Fruit fly (Drosophila melanogaster) whole organism, wandering third instar larva: ENCODE results near the gene CG43165.

Experiments
- CrebA ChIP-seq: fragments of 200-800 bp; sonication (Bioruptor generic); optimal IDR thresholded peaks from 2 replicates; lab custom pipeline; 2016; ENCODE audit warnings: missing biosample characterization, mild to moderate bottlenecking, missing genetic modification characterization, borderline replicate concordance
- Dfd ChIP-seq: fragments of >200 bp; optimal IDR thresholded peaks from 2 replicates; lab custom pipeline; 2017; ENCODE audit warnings: missing biosample characterization, missing genetic modification characterization
- Rel ChIP-seq, 2 experiments: fragments of 200-800 bp; sonication (Bioruptor generic) in 1 of 2; optimal IDR thresholded peaks; 2 replicates in 1 of 2; 3 replicates in 1 of 2; lab custom pipeline; 2016 to 2019; ENCODE audit warnings: mild to moderate bottlenecking in 2 of 2, missing biosample characterization in 2 of 2, missing genetic modification characterization in 2 of 2, moderate library complexity in 1 of 2
- foxo ChIP-seq, 2 experiments: fragments of 200-800 bp; sonication (Bioruptor generic); optimal IDR thresholded peaks; 2 replicates in 1 of 2; 3 replicates in 1 of 2; lab custom pipeline; 2016 to 2017; ENCODE audit warnings: missing biosample characterization in 2 of 2, missing genetic modification characterization in 2 of 2
- fru ChIP-seq: fragments of 200-800 bp; sonication (Bioruptor generic); optimal IDR thresholded peaks from 3 replicates; lab custom pipeline; 2016; ENCODE audit warnings: missing biosample characterization, mild to moderate bottlenecking, missing genetic modification characterization
- lola ChIP-seq: fragments of >200 bp; optimal IDR thresholded peaks from 2 replicates; lab custom pipeline; 2017; ENCODE audit warnings: missing biosample characterization, missing genetic modification characterization
- pan ChIP-seq: fragments of >200 bp; optimal IDR thresholded peaks from 2 replicates; lab custom pipeline; 2017
- psq ChIP-seq: fragments of 200-800 bp; sonication (Bioruptor generic); optimal IDR thresholded peaks from 3 replicates; lab custom pipeline; 2017; ENCODE audit warnings: missing biosample characterization, mild to moderate bottlenecking, missing genetic modification characterization, moderate library complexity
- sage ChIP-seq: fragments of 200-800 bp; sonication (Bioruptor generic); optimal IDR thresholded peaks from 2 replicates; lab custom pipeline; 2016; ENCODE audit warnings: missing biosample characterization, mild to moderate bottlenecking, missing genetic modification characterization
- sv ChIP-seq: fragments of 200-800 bp; sonication (Bioruptor generic); optimal IDR thresholded peaks from 3 replicates; lab custom pipeline; 2016; ENCODE audit warnings: missing biosample characterization, missing genetic modification characterization

- TF ChIP-seq fru (GFP tag; lab: Kevin White, UChicago) = no peak
- TF ChIP-seq Rel (GFP tag; optimal IDR thresholded peaks at IDR 0.05; lab: Kevin White, UChicago) = no peak
- no peak for TF ChIP-seq Rel (tag; optimal IDR thresholded peaks at IDR 0.05; lab: Kevin White, UChicago)
- no peak for TF ChIP-seq pan (lab: Kevin White, UChicago)
- no peak for TF ChIP-seq foxo (GFP tag; optimal IDR thresholded peaks at IDR 0.05; lab: Kevin White, UChicago)
- no peak for TF ChIP-seq psq
- TF ChIP-seq CrebA (GFP tag; lab: Kevin White, UChicago) = no peak
- no peak for TF ChIP-seq lola (GFP tag; lab: Kevin White, UChicago)
- TF ChIP-seq sage = no peak
- TF ChIP-seq Dfd (GFP tag; lab: Kevin White, UChicago) = no peak
- no peak for TF ChIP-seq sv (GFP tag; lab: Kevin White, UChicago)
Measured at dm6 chr2L:3700374-3700773, 5.6 kb upstream of the CG43165 start, which contains the start of gene Sfp24C1.
